Worm (Caenorhabditis elegans) whole organism, mixed stage, embryonic: ENCODE measurements around the gene srw-1.

Experiments
- mab-5 ChIP-seq: fragments of 150-350 bp; optimal IDR thresholded peaks from 2 replicates; lab custom pipeline; 2014; ENCODE audit warnings: missing biosample characterization, missing genetic modification characterization
- nhr-12 ChIP-seq: fragments of 150-350 bp; optimal IDR thresholded peaks from 2 replicates; lab custom pipeline; 2014; ENCODE audit warnings: missing biosample characterization, missing genetic modification characterization

ce11 chrV:15240215-15240614 lies 42.2 kb downstream of the srw-1 start, which contains the start of gene srw-11:
- TF ChIP-seq nhr-12 (tag; lab: Kevin White, UChicago) (no peak), mab-5 (tag; lab: Kevin White, UChicago) (no peak)
